Worm (Caenorhabditis elegans) whole organism, mixed stage, embryonic: ENCODE results near the gene C03H5.3.
A peak's percentile ranks its signal among the peaks of the same experiment; 100 is the strongest.

ENCODE experiments used
- M03D4.4 ChIP-seq: sonication (generic microtip); optimal IDR thresholded peaks from 2 replicates; lab custom pipeline; 2017; ENCODE audit warnings: mild to moderate bottlenecking, missing genetic modification characterization, missing compliant biosample characterization
- bed-3 ChIP-seq: fragments of 200-800 bp; sonication (Bioruptor generic); optimal IDR thresholded peaks from 3 replicates; lab custom pipeline; 2018; ENCODE audit warnings: mild to moderate bottlenecking, missing genetic modification characterization, moderate library complexity, missing compliant biosample characterization
- blmp-1 ChIP-seq: fragments of 150-350 bp; optimal IDR thresholded peaks from 2 replicates; lab custom pipeline; 2014; ENCODE audit warnings: missing biosample characterization, missing genetic modification characterization
- ceh-39 ChIP-seq: fragments of 150-350 bp; optimal IDR thresholded peaks from 2 replicates; lab custom pipeline; 2014; ENCODE audit warnings: missing biosample characterization, missing genetic modification characterization
- ceh-43 ChIP-seq: fragments of 200-800 bp; sonication (Bioruptor generic); optimal IDR thresholded peaks from 2 replicates; lab custom pipeline; 2018; ENCODE audit warnings: mild to moderate bottlenecking, missing genetic modification characterization, moderate library complexity, missing compliant biosample characterization
- ceh-83 ChIP-seq: fragments of 200-800 bp; sonication (Bioruptor generic); optimal IDR thresholded peaks from 2 replicates; lab custom pipeline; 2018; ENCODE audit warnings: mild to moderate bottlenecking, missing genetic modification characterization, missing compliant biosample characterization
- ces-1 ChIP-seq: fragments of 150-350 bp; optimal IDR thresholded peaks from 2 replicates; lab custom pipeline; 2014; ENCODE audit warnings: missing biosample characterization, missing genetic modification reagents, missing genetic modification characterization
- cnd-1 ChIP-seq: fragments of 200-800 bp; sonication (Bioruptor generic); optimal IDR thresholded peaks from 2 replicates; lab custom pipeline; 2018; ENCODE audit warnings: mild to moderate bottlenecking, missing genetic modification characterization, missing compliant biosample characterization
- drap-1 ChIP-seq: fragments of 200-800 bp; sonication (Bioruptor generic); optimal IDR thresholded peaks from 3 replicates; lab custom pipeline; 2018; ENCODE audit warnings: mild to moderate bottlenecking, missing genetic modification characterization, missing compliant biosample characterization
- elt-1 ChIP-seq: sonication (generic microtip); optimal IDR thresholded peaks from 2 replicates; lab custom pipeline; 2017; ENCODE audit warnings: missing genetic modification characterization, mild to moderate bottlenecking, missing compliant biosample characterization, antibody characterized with exemption, moderate library complexity, borderline replicate concordance; ENCODE audit not compliant: insufficient read depth
- elt-3 ChIP-seq: fragments of 150-350 bp; optimal IDR thresholded peaks from 2 replicates; lab custom pipeline; 2014; ENCODE audit warnings: missing biosample characterization, missing genetic modification characterization
- flh-1 ChIP-seq: fragments of 200-800 bp; sonication (Bioruptor generic); optimal IDR thresholded peaks from 2 replicates; lab custom pipeline; 2018; ENCODE audit warnings: mild to moderate bottlenecking, missing genetic modification characterization, moderate library complexity, missing compliant biosample characterization
- ham-2 ChIP-seq: fragments of 200-800 bp; sonication (Bioruptor generic); optimal IDR thresholded peaks from 2 replicates; lab custom pipeline; 2018; ENCODE audit warnings: mild to moderate bottlenecking, missing genetic modification characterization, missing compliant biosample characterization
- lin-13 ChIP-seq: fragments of 150-350 bp; optimal IDR thresholded peaks from 2 replicates; lab custom pipeline; 2014; ENCODE audit warnings: missing biosample characterization, missing genetic modification characterization
- lin-32 ChIP-seq: fragments of 200-800 bp; sonication (Bioruptor generic); optimal IDR thresholded peaks from 2 replicates; lab custom pipeline; 2018; ENCODE audit warnings: mild to moderate bottlenecking, missing genetic modification characterization, missing compliant biosample characterization
- lsy-2 ChIP-seq: fragments of 150-350 bp; optimal IDR thresholded peaks from 2 replicates; lab custom pipeline; 2014; ENCODE audit warnings: missing biosample characterization, missing genetic modification characterization
- mab-5 ChIP-seq: fragments of 150-350 bp; optimal IDR thresholded peaks from 2 replicates; lab custom pipeline; 2014; ENCODE audit warnings: missing biosample characterization, missing genetic modification characterization
- mep-1 ChIP-seq: fragments of 150-350 bp; optimal IDR thresholded peaks from 2 replicates; lab custom pipeline; 2017; ENCODE audit warnings: missing biosample characterization, missing genetic modification reagents, missing genetic modification characterization, inconsistent platforms
- mls-2 ChIP-seq: sonication (generic microtip); optimal IDR thresholded peaks from 2 replicates; lab custom pipeline; 2016; ENCODE audit warnings: mild to moderate bottlenecking, missing genetic modification characterization, moderate library complexity, missing compliant biosample characterization
- nhr-12 ChIP-seq: fragments of 150-350 bp; optimal IDR thresholded peaks from 2 replicates; lab custom pipeline; 2014; ENCODE audit warnings: missing biosample characterization, missing genetic modification characterization
- nhr-237 ChIP-seq: fragments of 150-350 bp; optimal IDR thresholded peaks from 2 replicates; lab custom pipeline; 2014; ENCODE audit warnings: missing biosample characterization, missing genetic modification characterization
- nhr-28 ChIP-seq: fragments of 150-350 bp; optimal IDR thresholded peaks from 2 replicates; lab custom pipeline; 2014; ENCODE audit warnings: missing biosample characterization, missing genetic modification characterization
- pha-4 ChIP-seq: fragments of 150-350 bp; optimal IDR thresholded peaks from 2 replicates; lab custom pipeline; 2018; ENCODE audit warnings: missing biosample characterization, missing genetic modification reagents, missing genetic modification characterization
- sem-2 ChIP-seq: fragments of 200-800 bp; sonication (Bioruptor generic); optimal IDR thresholded peaks from 2 replicates; lab custom pipeline; 2018; ENCODE audit warnings: mild to moderate bottlenecking, missing genetic modification characterization, missing compliant biosample characterization
- snpc-4 ChIP-seq: fragments of 150-350 bp; optimal IDR thresholded peaks from 2 replicates; lab custom pipeline; 2014; ENCODE audit warnings: missing biosample characterization, missing genetic modification characterization
- sptf-1 ChIP-seq: sonication (generic microtip); optimal IDR thresholded peaks from 2 replicates; lab custom pipeline; 2017; ENCODE audit warnings: mild to moderate bottlenecking, missing genetic modification characterization, moderate library complexity, missing compliant biosample characterization
- tbx-8 ChIP-seq: fragments of 200-800 bp; sonication (Bioruptor generic); optimal IDR thresholded peaks from 2 replicates; lab custom pipeline; 2018; ENCODE audit warnings: mild to moderate bottlenecking, missing genetic modification characterization, moderate library complexity, missing compliant biosample characterization
- unc-120 ChIP-seq: sonication (generic microtip); optimal IDR thresholded peaks from 2 replicates; lab custom pipeline; 2017; ENCODE audit warnings: missing genetic modification characterization, missing compliant biosample characterization; ENCODE audit not compliant: poor library complexity, severe bottlenecking
- unc-39 ChIP-seq: fragments of 150-350 bp; optimal IDR thresholded peaks from 2 replicates; lab custom pipeline; 2014; ENCODE audit warnings: missing biosample characterization, missing genetic modification characterization
- unc-62 ChIP-seq: fragments of 150-350 bp; optimal IDR thresholded peaks from 2 replicates; lab custom pipeline; 2014; ENCODE audit warnings: missing biosample characterization, missing genetic modification reagents, missing genetic modification characterization
- zip-8 ChIP-seq: fragments of 150-350 bp; optimal IDR thresholded peaks from 2 replicates; lab custom pipeline; 2014; ENCODE audit warnings: missing biosample characterization, missing genetic modification characterization
- ztf-11 ChIP-seq: fragments of 150-350 bp; optimal IDR thresholded peaks from 2 replicates; lab custom pipeline; 2014; ENCODE audit warnings: missing biosample characterization, missing genetic modification characterization

Gene C03H5.3

ce11 chrII:385957-386356 lies at the start of gene C03H5.3:
C03H5.3 (plus strand) TSS chrII:386088.
- no peak for TF ChIP-seq snpc-4 (tag; lab: Kevin White, UChicago)
- TF ChIP-seq lsy-2 (tag; lab: Kevin White, UChicago) = peak; percentile 10
- peak; percentile 48 for TF ChIP-seq ces-1 (GFP tag; lab: Kevin White, UChicago)
- no peak for TF ChIP-seq elt-3 (tag; lab: Kevin White, UChicago)
- peak; percentile 22 for TF ChIP-seq pha-4 (tag; lab: Kevin White, UChicago)
- peak; percentile 24 for TF ChIP-seq lin-13 (tag; lab: Kevin White, UChicago)
- no peak for TF ChIP-seq zip-8
- TF ChIP-seq tbx-8 (GFP tag; lab: Kevin White, UChicago) = no peak
- TF ChIP-seq flh-1 = no peak
- peak; percentile 77 for TF ChIP-seq mep-1 (tag; lab: Kevin White, UChicago)
- TF ChIP-seq nhr-237 (tag; lab: Kevin White, UChicago) = peak; percentile 35
- no peak for TF ChIP-seq sptf-1 (tag; lab: Kevin White, UChicago)
- TF ChIP-seq ceh-43 = no peak
- no peak for TF ChIP-seq sem-2 (GFP tag; lab: Kevin White, UChicago)
- TF ChIP-seq, all 35 proteins: peak for 6

ce11 chrII:337233-337832 lies 48.6 kb upstream of the C03H5.3 start, which contains the start of gene cpn-2:
cpn-2 (plus strand) TSS chrII:337782.
- TF ChIP-seq M03D4.4 (tag; lab: Kevin White, UChicago) (no peak), nhr-12 (tag; lab: Kevin White, UChicago) (no peak), flh-1 (no peak), ces-1 (GFP tag; lab: Kevin White, UChicago) (no peak), blmp-1 (tag; lab: Kevin White, UChicago) (peak; percentile 87), ham-2 (peak; percentile 57)

ce11 chrII:340224-340623 lies 45.7 kb upstream of the C03H5.3 start, which contains the start of gene clc-31:
clc-31 (plus strand) TSS chrII:340524.
- no peak for TF ChIP-seq blmp-1 (tag; lab: Kevin White, UChicago)
- TF ChIP-seq elt-3 (tag; lab: Kevin White, UChicago) = no peak
- TF ChIP-seq ceh-43 = no peak
- TF ChIP-seq flh-1 = no peak
- no peak for TF ChIP-seq unc-120 (tag; lab: Kevin White, UChicago)
- no peak for TF ChIP-seq ham-2
- TF ChIP-seq unc-39 (tag; lab: Kevin White, UChicago) = no peak
- no peak for TF ChIP-seq sem-2 (GFP tag; lab: Kevin White, UChicago)
- no peak for TF ChIP-seq sptf-1 (tag; lab: Kevin White, UChicago)
- TF ChIP-seq M03D4.4 (tag; lab: Kevin White, UChicago) = no peak
- no peak for TF ChIP-seq nhr-28 (tag; lab: Kevin White, UChicago)
- no peak for TF ChIP-seq ceh-83 (GFP tag; lab: Kevin White, UChicago)

ce11 chrII:340714-341113 lies 45.2 kb upstream of the C03H5.3 start:
- no peak for TF ChIP-seq nhr-237 (tag; lab: Kevin White, UChicago)
- TF ChIP-seq drap-1 (GFP tag; lab: Kevin White, UChicago) = no peak
- no peak for TF ChIP-seq lin-32 (GFP tag; lab: Kevin White, UChicago)
- TF ChIP-seq bed-3 (GFP tag; lab: Kevin White, UChicago) = no peak
- no peak for TF ChIP-seq snpc-4 (tag; lab: Kevin White, UChicago)
- TF ChIP-seq ztf-11 (tag; lab: Kevin White, UChicago) = no peak
- TF ChIP-seq unc-120 (tag; lab: Kevin White, UChicago) = no peak
- no peak for TF ChIP-seq mep-1 (tag; lab: Kevin White, UChicago)
- TF ChIP-seq mls-2 (tag; lab: Kevin White, UChicago) = no peak
- no peak for TF ChIP-seq lin-13 (tag; lab: Kevin White, UChicago)
- TF ChIP-seq sem-2 (GFP tag; lab: Kevin White, UChicago) = no peak
- TF ChIP-seq lsy-2 (tag; lab: Kevin White, UChicago) = no peak

DNA sequence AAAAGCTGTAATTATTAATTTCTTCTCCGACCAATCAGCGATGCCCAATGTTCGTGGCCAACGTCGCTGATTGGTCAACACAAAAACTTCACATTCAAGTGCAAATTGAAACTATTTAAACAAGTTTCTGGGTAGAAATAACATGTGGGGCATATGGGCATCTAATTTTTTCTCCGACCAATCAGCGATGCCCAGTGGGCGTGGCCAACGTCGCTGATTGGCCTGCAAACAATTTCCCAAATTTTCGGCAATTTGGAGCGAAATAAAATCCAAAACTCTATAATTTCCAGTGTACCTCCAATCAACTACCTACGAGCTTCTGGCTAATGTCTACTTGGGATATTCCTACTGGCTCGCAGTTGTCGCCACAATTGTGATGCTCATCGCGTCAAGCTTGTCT lies 44.6 kb upstream of the C03H5.3 start:
- TF ChIP-seq ham-2 = no peak
- no peak for TF ChIP-seq unc-39 (tag; lab: Kevin White, UChicago)
- no peak for TF ChIP-seq elt-1
- no peak for TF ChIP-seq mab-5 (tag; lab: Kevin White, UChicago)
- TF ChIP-seq M03D4.4 (tag; lab: Kevin White, UChicago) = no peak
- TF ChIP-seq drap-1 (GFP tag; lab: Kevin White, UChicago) = no peak
- no peak for TF ChIP-seq ceh-39
- no peak for TF ChIP-seq unc-120 (tag; lab: Kevin White, UChicago)
- no peak for TF ChIP-seq cnd-1 (tag; lab: Kevin White, UChicago)
- no peak for TF ChIP-seq ces-1 (GFP tag; lab: Kevin White, UChicago)
- no peak for TF ChIP-seq nhr-12 (tag; lab: Kevin White, UChicago)
- no peak for TF ChIP-seq ceh-43
- no peak for TF ChIP-seq flh-1
- no peak for TF ChIP-seq unc-62 (GFP tag; lab: Kevin White, UChicago)
- TF ChIP-seq sem-2 (GFP tag; lab: Kevin White, UChicago) = no peak
- no peak for TF ChIP-seq elt-3 (tag; lab: Kevin White, UChicago)
- TF ChIP-seq nhr-237 (tag; lab: Kevin White, UChicago) = no peak
